Worm (Caenorhabditis elegans) whole organism, late embryonic: Measurements from ENCODE around the gene F44F4.9.

Experiments
- C08G9.2 ChIP-seq: sonication (generic microtip); optimal IDR thresholded peaks from 2 replicates; lab custom pipeline; 2016; ENCODE audit warnings: mild to moderate bottlenecking, missing genetic modification characterization, moderate library complexity, missing compliant biosample characterization
- C38D4.7 ChIP-seq: fragments of 200-800 bp; sonication (Bioruptor generic); optimal IDR thresholded peaks from 2 replicates; lab custom pipeline; 2018; ENCODE audit warnings: mild to moderate bottlenecking, missing genetic modification characterization, moderate library complexity, missing compliant biosample characterization
- F13H6.1 ChIP-seq: sonication (generic microtip); optimal IDR thresholded peaks from 2 replicates; lab custom pipeline; 2016; ENCODE audit warnings: missing genetic modification characterization, missing compliant biosample characterization
- Y22D7AL.16 ChIP-seq: sonication (generic microtip); optimal IDR thresholded peaks from 2 replicates; lab custom pipeline; 2016; ENCODE audit warnings: missing genetic modification characterization, missing compliant biosample characterization
- ahr-1 ChIP-seq: sonication (generic microtip); optimal IDR thresholded peaks from 2 replicates; lab custom pipeline; 2016; ENCODE audit warnings: missing genetic modification characterization, missing compliant biosample characterization
- ceh-19 ChIP-seq: fragments of 200-800 bp; sonication (Bioruptor generic); optimal IDR thresholded peaks from 2 replicates; lab custom pipeline; 2018; ENCODE audit warnings: mild to moderate bottlenecking, missing genetic modification characterization, missing compliant biosample characterization
- ceh-24 ChIP-seq: sonication (generic microtip); optimal IDR thresholded peaks from 2 replicates; lab custom pipeline; 2016; ENCODE audit warnings: mild to moderate bottlenecking, missing genetic modification characterization, missing compliant biosample characterization
- ceh-31 ChIP-seq: sonication (generic microtip); optimal IDR thresholded peaks from 2 replicates; lab custom pipeline; 2016; ENCODE audit warnings: missing genetic modification characterization, missing compliant biosample characterization
- ceh-34 ChIP-seq: sonication (generic microtip); optimal IDR thresholded peaks from 2 replicates; lab custom pipeline; 2016; ENCODE audit warnings: mild to moderate bottlenecking, missing genetic modification characterization, missing compliant biosample characterization
- ceh-45 ChIP-seq: fragments of 200-800 bp; sonication (Bioruptor generic); IDR thresholded peaks from 2 replicates; pipeline ENCODE4 v1.3.6; 2022; ENCODE audit warnings: missing genetic modification reagents, missing genetic modification characterization, missing compliant biosample characterization
- ceh-9 ChIP-seq: sonication (generic microtip); optimal IDR thresholded peaks from 2 replicates; lab custom pipeline; 2016; ENCODE audit warnings: mild to moderate bottlenecking, missing genetic modification characterization, inconsistent platforms, missing compliant biosample characterization
- dve-1 ChIP-seq: sonication (generic microtip); optimal IDR thresholded peaks from 2 replicates; lab custom pipeline; 2017; ENCODE audit warnings: antibody characterized with exemption, mild to moderate bottlenecking, missing genetic modification characterization, missing compliant biosample characterization
- ets-4 ChIP-seq: sonication (generic microtip); optimal IDR thresholded peaks from 2 replicates; lab custom pipeline; 2016; ENCODE audit warnings: missing genetic modification characterization, missing compliant biosample characterization
- hlh-15 ChIP-seq: sonication (generic microtip); optimal IDR thresholded peaks from 2 replicates; lab custom pipeline; 2016; ENCODE audit warnings: missing genetic modification characterization, missing compliant biosample characterization
- hlh-30 ChIP-seq: sonication (generic microtip); optimal IDR thresholded peaks from 2 replicates; lab custom pipeline; 2017; ENCODE audit warnings: antibody characterized with exemption, missing genetic modification characterization, missing compliant biosample characterization; ENCODE audit not compliant: insufficient read depth
- hlh-6 ChIP-seq: sonication (generic microtip); optimal IDR thresholded peaks from 2 replicates; lab custom pipeline; 2016; ENCODE audit warnings: missing genotype, missing genetic modification characterization, missing compliant biosample characterization
- hlh-8 ChIP-seq: sonication (generic microtip); optimal IDR thresholded peaks from 2 replicates; lab custom pipeline; 2016; ENCODE audit warnings: missing genotype, missing genetic modification characterization, missing compliant biosample characterization
- lim-6 ChIP-seq: sonication (generic microtip); optimal IDR thresholded peaks from 2 replicates; lab custom pipeline; 2016; ENCODE audit warnings: missing genetic modification characterization, missing compliant biosample characterization
- madf-2 ChIP-seq: sonication (generic microtip); optimal IDR thresholded peaks from 2 replicates; lab custom pipeline; 2017; ENCODE audit warnings: missing genetic modification characterization, missing compliant biosample characterization
- mec-3 ChIP-seq: sonication (generic microtip); optimal IDR thresholded peaks from 2 replicates; lab custom pipeline; 2016; ENCODE audit warnings: borderline replicate concordance, missing genetic modification characterization, missing compliant biosample characterization
- nhr-11 ChIP-seq: fragments of 150-350 bp; optimal IDR thresholded peaks from 2 replicates; lab custom pipeline; 2014; ENCODE audit warnings: missing biosample characterization, missing genetic modification characterization
- npax-4 ChIP-seq: sonication (generic microtip); optimal IDR thresholded peaks from 2 replicates; lab custom pipeline; 2016; ENCODE audit warnings: missing genetic modification characterization, missing compliant biosample characterization
- pha-2 ChIP-seq: sonication (generic microtip); optimal IDR thresholded peaks from 2 replicates; lab custom pipeline; 2017; ENCODE audit warnings: mild to moderate bottlenecking, missing genetic modification characterization, missing compliant biosample characterization
- pqm-1 ChIP-seq: sonication (generic microtip); optimal IDR thresholded peaks from 2 replicates; lab custom pipeline; 2016; ENCODE audit warnings: missing genetic modification characterization, missing compliant biosample characterization
- ref-2 ChIP-seq: sonication (generic microtip); optimal IDR thresholded peaks from 2 replicates; lab custom pipeline; 2016; ENCODE audit warnings: missing genetic modification characterization, missing compliant biosample characterization
- rnt-1 ChIP-seq: sonication (generic microtip); optimal IDR thresholded peaks from 2 replicates; lab custom pipeline; 2016; ENCODE audit warnings: missing genetic modification characterization, missing compliant biosample characterization
- syd-9 ChIP-seq: sonication (generic microtip); optimal IDR thresholded peaks from 2 replicates; lab custom pipeline; 2016; ENCODE audit warnings: mild to moderate bottlenecking, missing genetic modification characterization, moderate library complexity, missing compliant biosample characterization
- tbx-2 ChIP-seq: sonication (generic microtip); optimal IDR thresholded peaks from 2 replicates; lab custom pipeline; 2016; ENCODE audit warnings: missing genetic modification characterization, missing compliant biosample characterization
- tbx-7 ChIP-seq: sonication (generic microtip); optimal IDR thresholded peaks from 2 replicates; lab custom pipeline; 2016; ENCODE audit warnings: missing genotype, missing genetic modification characterization, missing compliant biosample characterization
- ttx-3 ChIP-seq: sonication (generic microtip); optimal IDR thresholded peaks from 2 replicates; lab custom pipeline; 2016; ENCODE audit warnings: missing genetic modification reagents, missing genetic modification characterization, missing compliant biosample characterization
- unc-42 ChIP-seq: sonication (generic microtip); optimal IDR thresholded peaks from 2 replicates; lab custom pipeline; 2016; ENCODE audit warnings: missing genotype, missing genetic modification characterization, missing compliant biosample characterization
- unc-55 ChIP-seq: sonication (generic microtip); optimal IDR thresholded peaks from 2 replicates; lab custom pipeline; 2017; ENCODE audit warnings: missing biosample characterization, missing genetic modification reagents, missing genetic modification characterization

F44F4.9 gene

ce11 chrII:10915732-10916131 is at the start of gene F44F4.9:
Gene F44F4.9 (minus strand): TSS chrII:10915832.
- TF ChIP-seq dve-1 (no peak), ttx-3 (tag; lab: Kevin White, UChicago) (no peak), madf-2 (tag; lab: Kevin White, UChicago) (no peak), nhr-11 (tag; lab: Kevin White, UChicago) (no peak), ceh-9 (no peak), ets-4 (tag; lab: Kevin White, UChicago) (no peak)

ce11 chrII:10964748-10965147 is 49.1 kb upstream of the F44F4.9 start:
- TF ChIP-seq ceh-34: no peak
- TF ChIP-seq unc-42 (tag; lab: Kevin White, UChicago): peak; percentile 51
- no peak for TF ChIP-seq hlh-15 (tag; lab: Kevin White, UChicago)
- no peak for TF ChIP-seq mec-3 (tag; lab: Kevin White, UChicago)
- TF ChIP-seq, all 69 proteins: peak for 1

- TF ChIP-seq pha-2 (tag; lab: Kevin White, UChicago): no peak
- no peak for TF ChIP-seq ref-2 (tag; lab: Kevin White, UChicago)
Observed at ce11 chrII:10959676-10960075, 44.0 kb upstream of the F44F4.9 start.

ce11 chrII:10959138-10959537 is 43.5 kb upstream of the F44F4.9 start:
- TF ChIP-seq unc-55 (GFP tag; lab: Kevin White, UChicago) (no peak), ceh-24 (tag; lab: Kevin White, UChicago) (no peak), C08G9.2 (tag; lab: Kevin White, UChicago) (no peak), C38D4.7 (GFP tag; lab: Kevin White, UChicago) (no peak), rnt-1 (tag; lab: Kevin White, UChicago) (no peak), lim-6 (tag; lab: Kevin White, UChicago) (no peak), hlh-15 (tag; lab: Kevin White, UChicago) (no peak), pha-2 (tag; lab: Kevin White, UChicago) (no peak)

ce11 chrII:10956793-10957192 is 41.2 kb upstream of the F44F4.9 start, which contains the start of gene R03D7.8:
Gene R03D7.8 (minus strand): TSS chrII:10956893.
- no peak for TF ChIP-seq ceh-19 (GFP tag; lab: Kevin White, UChicago)
- TF ChIP-seq hlh-6 (tag; lab: Kevin White, UChicago): no peak
- TF ChIP-seq npax-4 (tag; lab: Kevin White, UChicago): no peak
- no peak for TF ChIP-seq F13H6.1 (tag; lab: Kevin White, UChicago)
- TF ChIP-seq Y22D7AL.16 (tag; lab: Kevin White, UChicago): no peak
- TF ChIP-seq ttx-3 (tag; lab: Kevin White, UChicago): no peak
- TF ChIP-seq unc-42 (tag; lab: Kevin White, UChicago): no peak
- no peak for TF ChIP-seq syd-9
- no peak for TF ChIP-seq ahr-1 (tag; lab: Kevin White, UChicago)
- no peak for TF ChIP-seq ets-4 (tag; lab: Kevin White, UChicago)
- TF ChIP-seq hlh-30 (tag; lab: Kevin White, UChicago): no peak
- TF ChIP-seq rnt-1 (tag; lab: Kevin White, UChicago): no peak
- no peak for TF ChIP-seq tbx-7
- no peak for TF ChIP-seq tbx-2 (tag; lab: Kevin White, UChicago)
- no peak for TF ChIP-seq ceh-45 (GFP tag; lab: Robert Waterston, UW)
- no peak for TF ChIP-seq C38D4.7 (GFP tag; lab: Kevin White, UChicago)
- TF ChIP-seq, all 69 proteins: peak for 0

- no peak for TF ChIP-seq pqm-1 (tag; lab: Kevin White, UChicago)
- no peak for TF ChIP-seq hlh-6 (tag; lab: Kevin White, UChicago)
- no peak for TF ChIP-seq hlh-8 (tag; lab: Kevin White, UChicago)
- no peak for TF ChIP-seq ceh-31 (tag; lab: Kevin White, UChicago)
- TF ChIP-seq ahr-1 (tag; lab: Kevin White, UChicago): no peak
- TF ChIP-seq, all 69 proteins: peak for 0
Observed at ce11 chrII:10955114-10955513, 39.5 kb upstream of the F44F4.9 start.
